Fruit fly (Drosophila melanogaster): Measurements from ENCODE around the gene EMC5.

The EMC5 gene

dm6 chr2L:18965367-18966213, 21.9 kb upstream of the EMC5 start:
- TF ChIP-seq dl (GFP tag; optimal IDR thresholded peaks at IDR 0.05; ENCODE audit: insufficient read depth in 1 of 2, partially characterized antibody in 2 of 2), result no peak
- no peak for TF ChIP-seq Sp1 (GFP tag; optimal IDR thresholded peaks at IDR 0.05)
- no peak for TF ChIP-seq Hr78 (GFP tag; optimal IDR thresholded peaks at IDR 0.05)
- TF ChIP-seq psq (GFP tag; optimal IDR thresholded peaks at IDR 0.05), result no peak
- no peak for TF ChIP-seq GATAd (GFP tag; optimal IDR thresholded peaks at IDR 0.05)
- TF ChIP-seq CrebA (GFP tag; optimal IDR thresholded peaks at IDR 0.05; ENCODE audit: borderline replicate concordance), result no peak
- TF ChIP-seq lola (GFP tag; optimal IDR thresholded peaks at IDR 0.05), result no peak
- no peak for TF ChIP-seq brk (GFP tag; optimal IDR thresholded peaks at IDR 0.05)
- no peak for TF ChIP-seq Hnf4 (GFP tag; optimal IDR thresholded peaks at IDR 0.05)
- TF ChIP-seq HLH106 (tag; optimal IDR thresholded peaks at IDR 0.05), result no peak

dm6 chr2L:18966214-18966556, 21.3 kb upstream of the EMC5 start:
- TF ChIP-seq ey (GFP tag; optimal IDR thresholded peaks at IDR 0.05) (peak; percentile 21), foxo (GFP tag; optimal IDR thresholded peaks at IDR 0.05) (peak in 1 of 2 experiments; percentile 32), sv (GFP tag; optimal IDR thresholded peaks at IDR 0.05) (peak; percentile 76), N (GFP tag; optimal IDR thresholded peaks at IDR 0.05) (no peak), jim (GFP tag; optimal IDR thresholded peaks at IDR 0.05) (no peak), br (GFP tag; optimal IDR thresholded peaks at IDR 0.05) (peak; percentile 33), sage (GFP tag; optimal IDR thresholded peaks at IDR 0.05) (peak; percentile 29), usp (GFP tag; optimal IDR thresholded peaks at IDR 0.05) (no peak), rgr (GFP tag; optimal IDR thresholded peaks at IDR 0.05) (peak; percentile 25), HLH106 (tag; optimal IDR thresholded peaks at IDR 0.05) (peak; percentile 20), woc (GFP tag; optimal IDR thresholded peaks at IDR 0.05) (no peak), Sp1 (GFP tag; optimal IDR thresholded peaks at IDR 0.05) (no peak), tai (GFP tag; optimal IDR thresholded peaks at IDR 0.05) (no peak), Dfd (GFP tag; optimal IDR thresholded peaks at IDR 0.05) (no peak), h (GFP tag; optimal IDR thresholded peaks at IDR 0.05) (peak; percentile 63)

- TF ChIP-seq jim (GFP tag; optimal IDR thresholded peaks at IDR 0.05) (no peak), CG32264 (GFP tag; optimal IDR thresholded peaks at IDR 0.05) (no peak), CG9705 (GFP tag; optimal IDR thresholded peaks at IDR 0.05) (peak; percentile 0), Sp1 (GFP tag; optimal IDR thresholded peaks at IDR 0.05) (peak; percentile 73), Myc (optimal IDR thresholded peaks at IDR 0.05) (no peak), Hr78 (GFP tag; optimal IDR thresholded peaks at IDR 0.05) (no peak), foxo (GFP tag; optimal IDR thresholded peaks at IDR 0.05) (peak in 1 of 2 experiments; percentile 73), HLH106 (tag; optimal IDR thresholded peaks at IDR 0.05) (peak; percentile 80), psq (GFP tag; optimal IDR thresholded peaks at IDR 0.05) (peak; percentile 60), Jra (GFP tag; optimal IDR thresholded peaks at IDR 0.05) (no peak), OdsH (GFP tag; optimal IDR thresholded peaks at IDR 0.05) (peak; percentile 51), Abd-B (GFP tag; optimal IDR thresholded peaks at IDR 0.05) (no peak), dmrt93B (GFP tag; optimal IDR thresholded peaks at IDR 0.05) (peak; percentile 53), fru (GFP tag; optimal IDR thresholded peaks at IDR 0.05) (no peak), rgr (GFP tag; optimal IDR thresholded peaks at IDR 0.05) (peak; percentile 52), Mio (GFP tag; optimal IDR thresholded peaks at IDR 0.05) (no peak), Rel (GFP tag; optimal IDR thresholded peaks at IDR 0.05) (no peak), Rel (tag; optimal IDR thresholded peaks at IDR 0.05) (peak; percentile 16)
Observed at dm6 chr2L:18966844-18967243, 20.7 kb upstream of the EMC5 start.

- peak; percentile 3 for TF ChIP-seq h (GFP tag; optimal IDR thresholded peaks at IDR 0.05)
- TF ChIP-seq Hr83 (GFP tag; optimal IDR thresholded peaks at IDR 0.05; ENCODE audit: poor library complexity, severe bottlenecking), result no peak
Observed at dm6 chr2L:18967897-18968296, 19.6 kb upstream of the EMC5 start.

All from whole organism, wandering third instar larva.